Worm (Caenorhabditis elegans) whole organism, mixed stage, embryonic: Measurements from ENCODE around the gene F17E9.2.

ENCODE experiments used
- elt-3 ChIP-seq: fragments of 150-350 bp; optimal IDR thresholded peaks from 2 replicates; lab custom pipeline; 2014; ENCODE audit warnings: missing biosample characterization, missing genetic modification characterization
- lin-13 ChIP-seq: fragments of 150-350 bp; optimal IDR thresholded peaks from 2 replicates; lab custom pipeline; 2014; ENCODE audit warnings: missing biosample characterization, missing genetic modification characterization
- nhr-2 ChIP-seq: fragments of 150-350 bp; optimal IDR thresholded peaks from 2 replicates; lab custom pipeline; 2014; ENCODE audit warnings: missing biosample characterization, missing genetic modification characterization
- nhr-76 ChIP-seq: sonication (generic microtip); optimal IDR thresholded peaks from 2 replicates; lab custom pipeline; 2017; ENCODE audit warnings: missing biosample characterization, missing genetic modification characterization
- snpc-4 ChIP-seq: fragments of 150-350 bp; optimal IDR thresholded peaks from 2 replicates; lab custom pipeline; 2014; ENCODE audit warnings: missing biosample characterization, missing genetic modification characterization
- unc-39 ChIP-seq: fragments of 150-350 bp; optimal IDR thresholded peaks from 2 replicates; lab custom pipeline; 2014; ENCODE audit warnings: missing biosample characterization, missing genetic modification characterization
- ztf-11 ChIP-seq: fragments of 150-350 bp; optimal IDR thresholded peaks from 2 replicates; lab custom pipeline; 2014; ENCODE audit warnings: missing biosample characterization, missing genetic modification characterization

- TF ChIP-seq unc-39 (tag; lab: Kevin White, UChicago): no peak
- no peak for TF ChIP-seq nhr-2
- TF ChIP-seq elt-3 (tag; lab: Kevin White, UChicago): no peak
- no peak for TF ChIP-seq lin-13 (tag; lab: Kevin White, UChicago)
- TF ChIP-seq snpc-4 (tag; lab: Kevin White, UChicago): no peak
- no peak for TF ChIP-seq ztf-11 (tag; lab: Kevin White, UChicago)
- no peak for TF ChIP-seq nhr-76 (tag; lab: Kevin White, UChicago)
These were observed 30.0 kb downstream of the F17E9.2 start for ce11 chrIV:8385662-8386061.
